Fruit fly (Drosophila melanogaster) whole organism, embryonic: ENCODE data around the gene Desat1.

ENCODE experiments used
- Aef1 ChIP-seq: fragments of 200-800 bp; sonication (Bioruptor generic); IDR thresholded peaks from 3 replicates; pipeline ENCODE4 v1.3.6; 2022; ENCODE audit warnings: missing biosample characterization, missing genetic modification characterization
- Antp ChIP-seq: fragments of 200-800 bp; sonication (Bioruptor generic); optimal IDR thresholded peaks from 3 replicates; lab custom pipeline; 2016; ENCODE audit warnings: missing biosample characterization, missing genetic modification characterization
- BtbVII ChIP-seq: fragments of 200-800 bp; sonication (Bioruptor generic); optimal IDR thresholded peaks from 3 replicates; lab custom pipeline; 2017; ENCODE audit warnings: missing biosample characterization, mild to moderate bottlenecking, missing genetic modification characterization
- CG10543 ChIP-seq: fragments of 200-800 bp; sonication (Bioruptor generic); optimal IDR thresholded peaks from 3 replicates; lab custom pipeline; 2017; ENCODE audit warnings: missing biosample characterization, mild to moderate bottlenecking, missing genetic modification characterization, moderate library complexity
- CG11247 ChIP-seq: fragments of 200-800 bp; sonication (Bioruptor generic); IDR thresholded peaks from 2 replicates; pipeline ENCODE4 v1.3.6; 2022; ENCODE audit warnings: missing biosample characterization, missing genetic modification characterization
- CG11398 ChIP-seq: fragments of 200-800 bp; sonication (Bioruptor generic); optimal IDR thresholded peaks from 2 replicates; lab custom pipeline; 2016; ENCODE audit warnings: missing biosample characterization, missing genetic modification characterization
- CG11695 ChIP-seq: fragments of 200-800 bp; sonication (Bioruptor generic); IDR thresholded peaks from 3 replicates; pipeline ENCODE4 v1.3.6; 2022; ENCODE audit warnings: missing biosample characterization, missing genetic modification characterization
- CG11696 ChIP-seq: fragments of 200-800 bp; sonication (Bioruptor generic); IDR thresholded peaks from 2 replicates; pipeline ENCODE4 v1.3.6; 2022; ENCODE audit warnings: missing biosample characterization, missing genetic modification characterization
- CG15073 ChIP-seq: fragments of 200-800 bp; sonication (Bioruptor generic); optimal IDR thresholded peaks from 2 replicates; lab custom pipeline; 2016; ENCODE audit warnings: missing biosample characterization, missing genetic modification characterization
- CG15269 ChIP-seq: fragments of 200-800 bp; sonication (Bioruptor generic); optimal IDR thresholded peaks from 2 replicates; lab custom pipeline; 2018; ENCODE audit warnings: missing biosample characterization, mild to moderate bottlenecking, missing genetic modification characterization, moderate library complexity
- CG1529 ChIP-seq: fragments of 200-800 bp; sonication (Bioruptor generic); optimal IDR thresholded peaks from 3 replicates; lab custom pipeline; 2018; ENCODE audit warnings: missing biosample characterization, missing genetic modification characterization
- CG18262 ChIP-seq: fragments of 200-800 bp; optimal IDR thresholded peaks from 3 replicates; lab custom pipeline; 2019; ENCODE audit warnings: missing biosample characterization, mild to moderate bottlenecking, missing genetic modification characterization, moderate library complexity
- CG2712 ChIP-seq: fragments of 200-800 bp; optimal IDR thresholded peaks from 3 replicates; lab custom pipeline; 2019; ENCODE audit warnings: missing biosample characterization, mild to moderate bottlenecking, missing genetic modification characterization, moderate library complexity
- CG30020 ChIP-seq: fragments of 200-800 bp; optimal IDR thresholded peaks from 2 replicates; lab custom pipeline; 2019; ENCODE audit warnings: missing biosample characterization, mild to moderate bottlenecking, missing genetic modification characterization, moderate library complexity
- CG32772 ChIP-seq: fragments of 200-800 bp; sonication (Bioruptor generic); IDR thresholded peaks from 2 replicates; pipeline ENCODE4 v1.3.6; 2022; ENCODE audit warnings: missing biosample characterization, missing genetic modification characterization
- CG3995 ChIP-seq: fragments of 200-800 bp; sonication (Bioruptor generic); optimal IDR thresholded peaks from 3 replicates; lab custom pipeline; 2016; ENCODE audit warnings: missing biosample characterization, missing genetic modification characterization
- CG42726 ChIP-seq: fragments of 200-800 bp; sonication (Bioruptor generic); IDR thresholded peaks from 2 replicates; pipeline ENCODE4 v1.3.6; 2022; ENCODE audit warnings: missing biosample characterization, missing genetic modification characterization; ENCODE audit not compliant: partially characterized antibody
- CG4360 ChIP-seq: fragments of 200-800 bp; sonication (Bioruptor generic); IDR thresholded peaks from 2 replicates; pipeline ENCODE4 v1.3.6; 2022; ENCODE audit warnings: missing biosample characterization, missing genetic modification characterization
- CG43689 ChIP-seq: fragments of 200-800 bp; sonication (Bioruptor generic); IDR thresholded peaks from 2 replicates; pipeline ENCODE4 v1.3.6; 2022; ENCODE audit warnings: missing biosample characterization, missing genetic modification characterization
- CG6689 ChIP-seq: fragments of 200-800 bp; sonication (Bioruptor generic); IDR thresholded peaks from 2 replicates; pipeline ENCODE4 v1.3.6; 2022; ENCODE audit warnings: missing biosample characterization, missing genetic modification characterization
- CG9876 ChIP-seq: fragments of 200-800 bp; sonication (Bioruptor generic); optimal IDR thresholded peaks from 2 replicates; lab custom pipeline; 2016; ENCODE audit warnings: missing biosample characterization, missing genetic modification characterization
- D19A ChIP-seq: fragments of 200-800 bp; optimal IDR thresholded peaks from 3 replicates; lab custom pipeline; 2019; ENCODE audit warnings: missing biosample characterization, mild to moderate bottlenecking, missing genetic modification characterization, moderate library complexity
- Dll ChIP-seq: fragments of 200-800 bp; sonication (Bioruptor generic); IDR thresholded peaks from 4 replicates; pipeline ENCODE4 v1.3.6; 2022; ENCODE audit warnings: missing biosample characterization, missing genetic modification characterization; ENCODE audit not compliant: partially characterized antibody
- Dref ChIP-seq: fragments of 200-800 bp; sonication (Bioruptor generic); IDR thresholded peaks from 2 replicates; pipeline ENCODE4 v1.3.6; 2022; ENCODE audit warnings: missing biosample characterization, missing genetic modification characterization
- E2f1 ChIP-seq: fragments of 200-800 bp; sonication (Bioruptor generic); IDR thresholded peaks from 2 replicates; pipeline ENCODE4 v1.3.6; 2022; ENCODE audit warnings: missing biosample characterization, missing genetic modification characterization
- Fer2 ChIP-seq: fragments of 200-800 bp; sonication (Bioruptor generic); optimal IDR thresholded peaks from 2 replicates; lab custom pipeline; 2018; ENCODE audit warnings: missing biosample characterization, mild to moderate bottlenecking, missing genetic modification characterization, moderate library complexity
- HLH3B ChIP-seq: fragments of 200-800 bp; sonication (Bioruptor generic); IDR thresholded peaks from 2 replicates; pipeline ENCODE4 v1.3.6; 2022; ENCODE audit warnings: missing biosample characterization, missing genetic modification characterization
- HLH4C ChIP-seq: fragments of 200-800 bp; sonication (Bioruptor generic); IDR thresholded peaks from 3 replicates; pipeline ENCODE4 v1.3.6; 2022; ENCODE audit warnings: missing biosample characterization, missing genetic modification characterization; ENCODE audit not compliant: partially characterized antibody
- HLHmδ ChIP-seq: fragments of 200-800 bp; sonication (Bioruptor generic); optimal IDR thresholded peaks from 2 replicates; lab custom pipeline; 2018; ENCODE audit warnings: missing biosample characterization, mild to moderate bottlenecking, missing genetic modification characterization, moderate library complexity
- Jarid2 ChIP-seq: fragments of 200-800 bp; sonication (Bioruptor generic); optimal IDR thresholded peaks from 3 replicates; lab custom pipeline; 2017; ENCODE audit warnings: mild to moderate bottlenecking, missing biosample characterization, missing genetic modification reagents, missing genetic modification characterization
- Lim3 ChIP-seq: fragments of 200-800 bp; sonication (Bioruptor generic); IDR thresholded peaks from 2 replicates; pipeline ENCODE4 v1.3.6; 2022; ENCODE audit warnings: missing biosample characterization, missing genetic modification characterization
- MESR4 ChIP-seq: fragments of 200-800 bp; sonication (Bioruptor generic); optimal IDR thresholded peaks from 2 replicates; lab custom pipeline; 2018; ENCODE audit warnings: missing biosample characterization, mild to moderate bottlenecking, missing genetic modification characterization, moderate library complexity
- PHDP ChIP-seq: fragments of 200-800 bp; sonication (Bioruptor generic); optimal IDR thresholded peaks from 3 replicates; lab custom pipeline; 2018; ENCODE audit warnings: missing biosample characterization, mild to moderate bottlenecking, missing genetic modification characterization, moderate library complexity
- Ravus ChIP-seq: fragments of 200-800 bp; sonication (Bioruptor generic); IDR thresholded peaks from 2 replicates; pipeline ENCODE4 v1.3.6; 2022; ENCODE audit warnings: missing biosample characterization, missing genetic modification characterization
- br ChIP-seq: fragments of >200 bp; optimal IDR thresholded peaks from 2 replicates; lab custom pipeline; 2017
- chm ChIP-seq: fragments of 200-800 bp; sonication (Bioruptor generic); IDR thresholded peaks from 2 replicates; pipeline ENCODE4 v1.3.6; 2022; ENCODE audit warnings: missing biosample characterization, missing genetic modification characterization
- dati ChIP-seq: fragments of 200-800 bp; sonication (Bioruptor generic); IDR thresholded peaks from 2 replicates; pipeline ENCODE4 v1.3.6; 2022; ENCODE audit warnings: missing biosample characterization, missing genetic modification characterization
- gcm ChIP-seq: fragments of 200-800 bp; sonication (Bioruptor generic); optimal IDR thresholded peaks from 2 replicates; lab custom pipeline; 2019; ENCODE audit warnings: missing biosample characterization, mild to moderate bottlenecking, missing genetic modification characterization, moderate library complexity
- jing ChIP-seq: fragments of 200-800 bp; sonication (Bioruptor generic); optimal IDR thresholded peaks from 2 replicates; lab custom pipeline; 2018; ENCODE audit warnings: missing biosample characterization, mild to moderate bottlenecking, missing genetic modification characterization
- ken ChIP-seq: fragments of 200-800 bp; sonication (Bioruptor generic); IDR thresholded peaks from 3 replicates; pipeline ENCODE4 v1.3.6; 2022; ENCODE audit warnings: missing biosample characterization, missing genetic modification characterization
- nerfin-2 ChIP-seq: fragments of 200-800 bp; sonication (Bioruptor generic); IDR thresholded peaks from 2 replicates; pipeline ENCODE4 v1.3.6; 2022; ENCODE audit warnings: missing biosample characterization, missing genetic modification characterization; ENCODE audit not compliant: partially characterized antibody
- pan ChIP-seq, 4 experiments: fragments of >200 bp in 3 of 4; fragments of 200-800 bp in 1 of 4; sonication (Bioruptor generic) in 1 of 4; optimal IDR thresholded peaks in 3 of 4; IDR thresholded peaks in 1 of 4; 2 replicates each; pipeline versions ENCODE4 v1.3.6 to Lab custom; 2017 to 2022; ENCODE audit warnings: missing biosample characterization in 2 of 4, missing genetic modification characterization in 2 of 4, mixed read lengths in 1 of 4
- scrt ChIP-seq: fragments of 200-800 bp; sonication (Bioruptor generic); optimal IDR thresholded peaks from 2 replicates; lab custom pipeline; 2018; ENCODE audit warnings: missing biosample characterization, mild to moderate bottlenecking, missing genetic modification characterization, moderate library complexity
- stc ChIP-seq: fragments of 200-800 bp; sonication (Bioruptor generic); IDR thresholded peaks from 2 replicates; pipeline ENCODE4 v1.3.6; 2022; ENCODE audit warnings: missing biosample characterization, missing genetic modification characterization
- wek ChIP-seq: fragments of 200-800 bp; sonication (Bioruptor generic); optimal IDR thresholded peaks from 3 replicates; lab custom pipeline; 2018; ENCODE audit warnings: missing biosample characterization, mild to moderate bottlenecking, missing genetic modification characterization, moderate library complexity
- zen2 ChIP-seq: fragments of 200-800 bp; sonication (Bioruptor generic); IDR thresholded peaks from 3 replicates; pipeline ENCODE4 v1.3.6; 2022; ENCODE audit warnings: missing biosample characterization, missing genetic modification characterization; ENCODE audit not compliant: partially characterized antibody

Gene Desat1

dm6 chr3R:12406235-12407196 is 32.9 kb upstream of the Desat1 start, which contains the start of gene CG5167 (continued):
- TF ChIP-seq MESR4 (GFP tag; lab: Kevin White, UChicago) = peak; percentile 33
- no peak for TF ChIP-seq Antp (GFP tag; lab: Kevin White, UChicago)
- TF ChIP-seq Ravus (GFP tag; lab: Robert Waterston, UW) = no peak
- peak; percentile 47 for TF ChIP-seq CG15269 (tag; lab: Kevin White, UChicago)
- TF ChIP-seq CG43689 = no peak
- TF ChIP-seq Lim3 (GFP tag; lab: Robert Waterston, UW) = no peak
- TF ChIP-seq CG15073 = no peak
- TF ChIP-seq CG4360 = no peak
- peak; percentile 58 for TF ChIP-seq CG18262 (tag; lab: Kevin White, UChicago)
- peak; percentile 25; the same call in 1 of the 4 replicates for TF ChIP-seq Dll (GFP tag; lab: Robert Waterston, UW)
- peak; percentile 51 for TF ChIP-seq D19A (tag; lab: Kevin White, UChicago)
- TF ChIP-seq HLH4C (GFP tag; lab: Robert Waterston, UW) = peak; percentile 39; the same call in 2 of the 3 replicates
- no peak for TF ChIP-seq CG9876 (GFP tag; lab: Kevin White, UChicago)
- TF ChIP-seq CG42726 (GFP tag; lab: Robert Waterston, UW) = no peak
- TF ChIP-seq jing (GFP tag; lab: Kevin White, UChicago) = no peak
- TF ChIP-seq CG30020 (tag; lab: Kevin White, UChicago) = peak; percentile 5
- TF ChIP-seq CG1529 (GFP tag; lab: Kevin White, UChicago) = no peak
- no peak for TF ChIP-seq Jarid2 (GFP tag; lab: Kevin White, UChicago)
- no peak for TF ChIP-seq HLHmδ
- TF ChIP-seq stc (GFP tag; lab: Robert Waterston, UW) = no peak
- TF ChIP-seq CG3995 (GFP tag; lab: Kevin White, UChicago) = peak; percentile 51
- TF ChIP-seq wek (GFP tag; lab: Kevin White, UChicago) = no peak
- TF ChIP-seq br (lab: Kevin White, UChicago) = no peak
- peak; percentile 66 for TF ChIP-seq PHDP (tag; lab: Kevin White, UChicago)
- TF ChIP-seq CG11696 (GFP tag; lab: Robert Waterston, UW) = no peak
- no peak for TF ChIP-seq CG11398
- peak; percentile 27 for TF ChIP-seq scrt (GFP tag; lab: Kevin White, UChicago)
- no peak for TF ChIP-seq Aef1 (GFP tag; lab: Robert Waterston, UW)
- no peak for TF ChIP-seq CG11247 (GFP tag; lab: Robert Waterston, UW)
- no peak for TF ChIP-seq Fer2 (tag; lab: Kevin White, UChicago)
- no peak for TF ChIP-seq CG10543 (GFP tag; lab: Kevin White, UChicago)
- TF ChIP-seq dati (GFP tag; lab: Robert Waterston, UW) = no peak
- no peak for TF ChIP-seq CG6689
- TF ChIP-seq nerfin-2 (GFP tag; lab: Robert Waterston, UW) = peak; percentile 23; the same call in 1 of the 2 replicates
- TF ChIP-seq CG32772 (GFP tag; lab: Robert Waterston, UW) = no peak
- TF ChIP-seq BtbVII (GFP tag; lab: Kevin White, UChicago) = peak; percentile 63
- no peak for TF ChIP-seq E2f1
- TF ChIP-seq Dref (GFP tag; lab: Robert Waterston, UW) = peak; percentile 49
- TF ChIP-seq chm (GFP tag; lab: Robert Waterston, UW) = no peak; the same call in 1 of the 2 replicates
- TF ChIP-seq CG11695 = peak; percentile 27; the same call in 1 of the 3 replicates
- TF ChIP-seq zen2 (GFP tag; lab: Robert Waterston, UW) = no peak
- no peak for TF ChIP-seq HLH3B (GFP tag; lab: Robert Waterston, UW)
- peak; percentile 19 for TF ChIP-seq gcm (GFP tag; lab: Kevin White, UChicago)
- TF ChIP-seq pan (optimal IDR thresholded peaks at IDR 0.05; lab: Kevin White, UChicago) = no peak
- TF ChIP-seq pan (GFP tag; optimal IDR thresholded peaks at IDR 0.05 in 1 of 2, IDR thresholded peaks at IDR 0.05 in 1 of 2) = no peak
- TF ChIP-seq ken (GFP tag; lab: Robert Waterston, UW) = no peak
- TF ChIP-seq CG2712 (tag; lab: Kevin White, UChicago) = peak; percentile 64
- TF ChIP-seq, all 482 proteins: peak for 149
